Fruit fly (Drosophila melanogaster): Measurements from ENCODE around the gene hdly.

DNA sequence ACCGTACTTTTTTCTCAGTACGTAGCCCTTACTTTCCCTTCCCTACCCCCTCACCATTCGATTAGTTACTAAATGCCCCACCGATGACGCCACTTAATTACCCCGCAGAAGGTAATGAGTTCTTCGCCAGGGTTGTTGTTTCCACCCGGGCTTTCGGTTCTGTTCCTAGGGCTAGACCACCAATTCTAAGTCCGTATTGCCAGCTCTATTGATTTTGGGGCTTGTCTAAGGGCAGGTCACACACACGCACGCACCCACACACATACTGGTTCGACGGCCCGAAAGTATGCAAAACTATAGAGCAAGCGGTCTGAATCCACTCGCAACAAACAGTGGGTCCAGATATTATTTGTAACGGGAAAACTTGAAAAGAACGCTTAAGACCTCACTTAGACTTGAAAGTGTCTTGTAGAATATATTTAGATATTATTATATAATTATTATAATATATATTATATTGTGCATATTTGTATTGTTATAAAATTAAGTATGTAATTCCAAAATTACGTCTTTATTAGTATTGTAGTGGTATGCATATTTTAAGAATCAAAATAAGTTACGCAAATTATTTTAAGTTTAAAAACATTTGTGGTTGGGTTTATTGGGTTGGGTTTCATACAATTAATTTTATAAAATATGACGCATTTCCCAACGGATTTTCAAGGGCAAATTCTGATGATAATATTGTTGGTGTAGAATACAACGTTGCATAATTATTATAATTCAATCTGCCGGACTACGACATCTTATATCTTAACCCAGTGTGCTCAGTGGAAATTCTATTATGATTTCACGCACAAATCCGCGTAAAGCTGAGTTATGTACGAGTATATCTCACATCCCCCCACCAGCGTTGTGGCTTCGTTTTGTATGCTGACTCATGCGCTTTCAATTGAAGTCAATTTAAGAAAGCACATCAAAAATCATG lies 35.9 kb downstream of the hdly start:
- no peak for TF ChIP-seq h (optimal IDR thresholded peaks at IDR 0.05)
- TF ChIP-seq Myc (optimal IDR thresholded peaks at IDR 0.05): no peak
- no peak for TF ChIP-seq psq (optimal IDR thresholded peaks at IDR 0.05)
